Worm (Caenorhabditis elegans) whole organism, L1 larva: ENCODE data around the gene F35F10.6.
A peak's percentile ranks its signal among the peaks of the same experiment; 100 is the strongest.

ENCODE experiments used
- ama-1 ChIP-seq: fragments of 150-350 bp; optimal IDR thresholded peaks from 2 replicates; lab custom pipeline; 2014
- dsc-1 ChIP-seq: sonication (generic microtip); optimal IDR thresholded peaks from 2 replicates; lab custom pipeline; 2016; ENCODE audit warnings: mild to moderate bottlenecking, missing genetic modification characterization, missing compliant biosample characterization
- hlh-4 ChIP-seq: sonication (generic microtip); optimal IDR thresholded peaks from 2 replicates; lab custom pipeline; 2016; ENCODE audit warnings: mild to moderate bottlenecking, missing genetic modification characterization, missing compliant biosample characterization
- lir-3 ChIP-seq: sonication (generic microtip); optimal IDR thresholded peaks from 2 replicates; lab custom pipeline; 2016; ENCODE audit warnings: mild to moderate bottlenecking, missing genetic modification characterization, moderate library complexity, missing compliant biosample characterization; ENCODE audit not compliant: poor library complexity
- lsy-2 ChIP-seq, 2 experiments: fragments of 150-350 bp; optimal IDR thresholded peaks; 2 replicates each; lab custom pipeline; 2014; ENCODE audit warnings: missing biosample characterization in 2 of 2, missing genetic modification characterization in 2 of 2
- nhr-237 ChIP-seq: fragments of 150-350 bp; optimal IDR thresholded peaks from 2 replicates; lab custom pipeline; 2014; ENCODE audit warnings: missing biosample characterization, missing genetic modification characterization
- pag-3 ChIP-seq: sonication (generic microtip); optimal IDR thresholded peaks from 2 replicates; lab custom pipeline; 2017; ENCODE audit warnings: missing genetic modification characterization, mild to moderate bottlenecking, missing compliant biosample characterization, antibody characterized with exemption, borderline replicate concordance; ENCODE audit not compliant: insufficient read depth
- skn-1 ChIP-seq: fragments of 150-350 bp; optimal IDR thresholded peaks from 2 replicates; lab custom pipeline; 2014; ENCODE audit warnings: missing biosample characterization, missing genetic modification characterization
- snu-23 ChIP-seq: sonication (generic microtip); optimal IDR thresholded peaks from 2 replicates; lab custom pipeline; 2016; ENCODE audit warnings: missing genetic modification characterization, missing compliant biosample characterization

DNA sequence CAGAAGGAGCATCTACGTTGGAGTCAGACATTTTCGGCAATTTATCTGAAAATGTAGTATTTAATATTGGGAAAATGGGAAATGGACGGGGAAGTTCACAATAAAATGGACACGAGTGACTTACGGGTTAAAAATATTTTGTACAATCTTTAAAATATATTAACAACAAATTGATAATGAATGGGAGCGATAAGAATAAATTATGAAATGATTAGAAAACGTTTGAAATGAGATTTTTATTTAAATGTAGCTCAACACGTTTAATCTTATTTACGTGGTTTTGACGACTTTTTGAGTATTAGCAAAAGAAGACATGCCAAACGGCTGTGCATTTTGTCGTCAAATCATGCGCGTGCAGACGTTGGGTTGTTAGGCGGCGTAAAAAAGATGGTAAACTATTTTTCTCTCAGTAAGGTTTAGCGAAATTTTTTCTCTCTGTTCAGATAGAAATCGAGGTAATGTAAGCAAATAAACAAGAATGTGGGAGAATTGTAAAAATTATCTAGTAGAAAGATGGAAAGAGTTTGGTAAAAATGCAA is 11.0 kb downstream of the F35F10.6 start, which contains the start of gene fbxa-64:
- no peak for TF ChIP-seq skn-1
- peak; percentile 44 for TF ChIP-seq snu-23 (GFP tag; lab: Kevin White, UChicago)
- TF ChIP-seq hlh-4 (tag; lab: Kevin White, UChicago), result no peak
- TF ChIP-seq pag-3, result no peak
- peak in 1 of 2 experiments; percentile 2 for TF ChIP-seq lsy-2 (tag; optimal IDR thresholded peaks at IDR 0.05; lab: Kevin White, UChicago)
- TF ChIP-seq ama-1 (lab: Kevin White, UChicago), result no peak
- TF ChIP-seq nhr-237 (tag; lab: Kevin White, UChicago), result no peak
- TF ChIP-seq dsc-1 (tag; lab: Kevin White, UChicago), result no peak
- no peak for TF ChIP-seq lir-3 (tag; lab: Kevin White, UChicago)
